Worm (Caenorhabditis elegans): ENCODE results near the gene pfn-3.

pfn-3 gene

ce11 chrX:1030867-1031266 is 49.6 kb downstream of the pfn-3 start:
- TF ChIP-seq sea-1 (GFP tag; conservative IDR thresholded peaks at IDR 0.05) = no peak
- TF ChIP-seq ceh-13 (GFP tag; optimal IDR thresholded peaks at IDR 0.05) = no peak
- TF ChIP-seq scrt-1 (GFP tag; IDR thresholded peaks at IDR 0.05) = no peak
- no peak for TF ChIP-seq B0310.2 (tag; optimal IDR thresholded peaks at IDR 0.05)
- no peak for TF ChIP-seq hmg-4 (GFP tag; optimal IDR thresholded peaks at IDR 0.05)
- no peak for TF ChIP-seq F13C5.2 (tag; optimal IDR thresholded peaks at IDR 0.05)
- TF ChIP-seq ceh-36 (tag; optimal IDR thresholded peaks at IDR 0.05) = no peak
- TF ChIP-seq tra-4 (tag; optimal IDR thresholded peaks at IDR 0.05) = no peak
